Worm (Caenorhabditis elegans): ENCODE results near the gene daf-6.

- TF ChIP-seq W03F9.2 (tag; optimal IDR thresholded peaks at IDR 0.05): no peak
- no peak for TF ChIP-seq dao-5 (tag; optimal IDR thresholded peaks at IDR 0.05)
- TF ChIP-seq him-1 (tag; optimal IDR thresholded peaks at IDR 0.05): no peak
Measured at ce11 chrX:14920880-14921279, 32.6 kb downstream of the daf-6 start.

Data from whole organism, L4/young adult.